Worm (Caenorhabditis elegans) whole organism, midembryonic: Measurements from ENCODE around the gene mrpl-55.

Experiments used
- flt-1 ChIP-seq: fragments of 200-800 bp; sonication (Bioruptor generic); IDR thresholded peaks from 2 replicates; pipeline ENCODE4 v1.3.6; 2022; ENCODE audit warnings: missing genetic modification characterization, missing compliant biosample characterization
- med-1 ChIP-seq: sonication (generic microtip); optimal IDR thresholded peaks from 2 replicates; lab custom pipeline; 2017; ENCODE audit warnings: missing genetic modification characterization, mild to moderate bottlenecking, missing compliant biosample characterization, antibody characterized with exemption, missing genetic modification reagents; ENCODE audit not compliant: insufficient read depth

Gene mrpl-55

DNA sequence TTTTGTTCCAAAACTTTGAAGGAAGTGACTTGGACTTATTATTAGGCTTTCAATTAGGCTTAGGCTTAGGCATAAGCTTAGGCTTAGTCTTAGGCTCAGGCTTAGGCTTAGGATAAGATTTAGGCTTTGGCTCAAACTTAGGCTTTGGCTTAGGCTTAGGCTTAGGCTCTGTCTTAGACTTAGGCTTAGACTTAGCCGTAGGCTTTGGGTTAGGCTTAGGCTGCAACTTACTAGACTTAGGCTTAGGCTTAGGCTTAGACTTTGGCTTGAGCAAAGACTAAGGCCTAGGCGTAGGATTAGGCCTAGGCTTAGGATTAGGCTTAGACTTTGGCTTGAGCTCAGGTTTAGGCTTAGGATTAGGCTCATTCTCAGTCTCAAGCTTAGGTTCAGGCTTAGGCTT lies 41.0 kb downstream of the mrpl-55 start:
- TF ChIP-seq flt-1 (GFP tag; lab: Robert Waterston, UW) = 0 out of 2 replicates have a peak, but pooled peaks have one; percentile 16
- TF ChIP-seq med-1 (GFP tag; lab: Kevin White, UChicago) = no peak
